Fruit fly (Drosophila melanogaster): ENCODE results near the gene CG32102.

Gene CG32102

DNA sequence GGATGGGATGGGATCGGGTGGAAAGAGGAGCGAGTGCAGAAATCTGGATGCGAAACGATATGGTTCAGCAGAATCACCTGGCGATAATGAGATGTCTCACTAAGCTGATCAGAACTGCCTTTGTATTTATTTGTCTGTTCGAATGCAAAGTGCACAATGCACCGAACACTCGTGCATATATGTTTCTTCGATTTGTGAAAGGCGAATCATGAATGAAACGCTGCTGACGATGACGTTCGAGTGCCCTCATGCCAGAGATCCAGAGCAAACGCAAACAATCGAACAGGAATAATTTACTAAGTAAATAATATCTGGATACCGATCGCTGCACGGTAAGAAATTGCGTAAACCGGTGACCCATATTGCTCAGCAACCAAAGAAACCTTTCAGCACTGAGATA, at the start of gene CG32102:
CG32102 (minus strand) TSS at position 101 of the 400 bp plus-strand sequence.
- TF ChIP-seq EcR (GFP tag; optimal IDR thresholded peaks at IDR 0.05) (no peak), usp (GFP tag; optimal IDR thresholded peaks at IDR 0.05) (no peak), psq (optimal IDR thresholded peaks at IDR 0.05) (no peak), pan (optimal IDR thresholded peaks at IDR 0.05) (no peak), Dll (optimal IDR thresholded peaks at IDR 0.05) (no peak), CG8478 (optimal IDR thresholded peaks at IDR 0.05) (no peak)

DNA sequence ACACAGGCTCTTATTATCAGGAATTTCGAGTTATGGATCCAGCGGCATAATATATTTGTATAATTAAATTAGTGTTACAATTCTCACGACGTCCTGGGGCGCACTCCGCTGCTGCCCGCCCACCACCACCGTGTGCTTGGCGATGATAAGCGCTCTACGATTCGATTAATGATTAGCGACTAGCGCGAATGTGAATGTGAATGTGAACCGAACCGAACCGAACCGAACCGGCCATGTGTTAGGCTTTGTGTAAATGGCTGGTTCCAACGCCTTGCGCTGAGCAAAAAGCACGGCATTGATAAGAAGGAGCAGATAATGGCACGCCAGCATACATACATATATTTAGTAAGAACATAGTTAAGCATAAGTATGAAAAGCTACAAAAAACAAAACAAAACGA, 49.7 kb upstream of the CG32102 start:
- TF ChIP-seq EcR (GFP tag; optimal IDR thresholded peaks at IDR 0.05) = no peak
- no peak for TF ChIP-seq usp (GFP tag; optimal IDR thresholded peaks at IDR 0.05)
- TF ChIP-seq psq (optimal IDR thresholded peaks at IDR 0.05) = no peak
- TF ChIP-seq Dll (optimal IDR thresholded peaks at IDR 0.05) = no peak
- no peak for TF ChIP-seq pan (optimal IDR thresholded peaks at IDR 0.05)
- TF ChIP-seq CG8478 (optimal IDR thresholded peaks at IDR 0.05) = no peak

DNA sequence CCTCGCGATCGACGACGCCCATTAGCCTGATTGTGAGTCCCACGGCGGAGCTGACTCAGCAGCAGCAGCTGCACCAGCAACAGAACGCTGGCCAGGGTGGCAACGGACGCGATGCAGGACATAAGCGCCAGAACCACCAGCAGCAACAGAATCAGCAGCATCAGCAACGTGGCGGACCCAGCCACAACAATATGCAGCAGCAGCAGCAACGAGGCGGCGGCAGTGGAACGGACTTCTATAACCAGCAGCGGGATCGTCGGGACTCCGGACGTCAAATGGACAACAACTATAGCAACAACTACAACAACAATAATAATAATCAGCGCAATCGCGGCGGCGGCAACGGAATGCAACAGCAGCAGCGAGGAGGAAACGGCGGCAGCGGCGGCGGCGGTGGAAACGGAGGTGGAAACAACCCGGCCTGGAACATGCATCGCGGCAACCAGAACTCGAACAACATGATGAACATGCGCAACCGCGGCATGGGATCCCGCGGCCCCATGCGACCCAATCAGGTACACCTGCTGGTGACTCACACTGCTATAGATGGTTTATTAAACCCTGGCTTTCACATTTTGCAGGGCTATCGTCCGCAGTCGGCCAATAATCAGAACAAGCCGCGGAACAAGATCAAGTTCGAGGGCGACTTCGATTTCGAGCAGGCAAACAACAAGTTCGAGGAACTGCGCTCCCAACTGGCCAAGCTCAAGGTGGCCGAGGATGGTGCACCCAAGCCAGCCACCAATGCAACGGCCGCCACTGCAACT, 48.0 kb upstream of the CG32102 start:
- TF ChIP-seq usp (GFP tag; optimal IDR thresholded peaks at IDR 0.05) = no peak
- no peak for TF ChIP-seq psq (optimal IDR thresholded peaks at IDR 0.05)
- no peak for TF ChIP-seq pan (optimal IDR thresholded peaks at IDR 0.05)
- TF ChIP-seq Dll (optimal IDR thresholded peaks at IDR 0.05) = no peak
- TF ChIP-seq CG8478 (optimal IDR thresholded peaks at IDR 0.05) = no peak
- no peak for TF ChIP-seq EcR (GFP tag; optimal IDR thresholded peaks at IDR 0.05)

DNA sequence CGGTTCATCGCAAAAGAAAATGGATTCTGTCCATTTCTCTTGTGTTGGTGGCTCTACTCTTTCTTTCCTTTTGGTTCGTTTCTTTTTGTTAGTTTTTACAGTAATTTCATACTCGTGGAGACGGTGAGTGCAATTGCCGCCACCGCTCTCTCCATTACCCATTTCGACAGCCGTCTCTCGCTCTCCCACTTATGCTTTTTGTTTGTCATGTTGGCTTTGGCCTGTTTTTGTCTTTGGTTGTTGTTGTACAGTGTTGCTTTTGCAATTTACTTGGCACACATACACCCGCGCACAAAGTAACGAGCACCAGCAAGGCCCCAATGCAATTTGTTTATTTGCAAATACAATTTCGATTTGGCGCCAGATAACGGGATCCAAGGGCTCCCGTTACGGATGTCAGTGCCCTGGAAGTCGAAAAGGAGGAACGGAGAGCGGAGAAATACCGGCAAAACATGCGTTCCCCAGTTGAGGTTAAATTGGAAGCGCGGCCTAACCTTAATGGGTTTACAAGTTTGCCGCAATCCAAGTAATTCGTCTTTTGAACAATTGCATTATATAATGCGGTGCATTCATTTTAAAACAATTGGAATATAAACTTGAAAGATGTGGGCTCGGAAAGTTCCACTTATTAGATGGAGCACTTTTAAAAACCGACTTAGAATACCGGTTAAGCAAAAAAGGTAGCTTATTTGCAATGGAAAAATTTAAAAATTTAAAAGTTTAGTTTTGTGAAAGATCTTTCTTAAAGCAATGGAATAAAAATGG, 46.3 kb upstream of the CG32102 start:
- TF ChIP-seq pan (optimal IDR thresholded peaks at IDR 0.05) (no peak), Dll (optimal IDR thresholded peaks at IDR 0.05) (peak; percentile 43)

DNA sequence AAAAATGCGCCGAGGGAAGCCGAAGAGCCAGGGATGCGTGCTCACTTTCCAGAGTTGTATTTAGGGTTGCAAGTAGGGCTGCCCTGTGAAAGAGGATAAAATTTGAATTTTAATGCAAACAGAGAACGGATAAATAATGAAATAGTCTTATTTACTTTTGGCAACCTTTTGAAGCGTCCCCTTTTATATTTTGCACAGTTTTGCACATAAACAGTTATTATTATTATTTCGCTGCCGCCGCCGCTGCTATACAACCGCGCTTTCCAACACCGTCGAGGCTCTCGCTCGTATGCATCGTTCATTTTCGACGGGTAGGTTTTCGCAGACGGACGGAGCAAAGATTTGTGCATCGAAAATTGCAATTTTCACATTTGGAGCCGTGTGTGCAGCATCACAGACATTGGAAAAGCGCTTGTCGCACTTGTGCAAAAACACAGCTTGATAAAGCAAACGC, 45.2 kb upstream of the CG32102 start, which contains the start of the genes sti and tral:
sti (minus strand) TSS at position 54 of the 454 bp plus-strand sequence.
tral (plus strand) TSS at position 298 of the 454 bp plus-strand sequence.
- TF ChIP-seq usp (GFP tag; optimal IDR thresholded peaks at IDR 0.05) (no peak), pan (optimal IDR thresholded peaks at IDR 0.05) (no peak), CG8478 (optimal IDR thresholded peaks at IDR 0.05) (no peak), EcR (GFP tag; optimal IDR thresholded peaks at IDR 0.05) (no peak), Dll (optimal IDR thresholded peaks at IDR 0.05) (no peak), psq (optimal IDR thresholded peaks at IDR 0.05) (no peak)

DNA sequence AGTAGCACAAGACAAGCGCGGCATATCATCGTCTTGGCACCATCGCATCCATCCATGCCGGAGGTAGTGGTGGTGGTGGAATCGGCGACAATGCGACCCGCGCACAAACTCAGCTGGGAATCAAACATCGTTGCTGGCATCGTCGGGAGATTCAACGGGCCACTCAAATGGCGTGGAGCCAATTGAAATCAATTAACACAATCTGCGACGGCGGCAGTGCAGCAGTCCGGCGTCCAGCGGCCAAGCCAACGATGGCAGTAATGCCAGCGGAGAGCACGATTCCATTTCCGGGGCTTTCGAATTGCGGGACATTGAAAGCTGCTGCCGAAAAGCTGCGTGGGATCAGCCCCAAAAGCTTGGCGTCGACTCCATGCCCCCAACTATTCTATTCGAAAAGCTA, 38.0 kb upstream of the CG32102 start, which contains the start of gene CG10654:
CG10654 (minus strand) TSS at position 270 of the 400 bp plus-strand sequence.
- TF ChIP-seq EcR (GFP tag; optimal IDR thresholded peaks at IDR 0.05) (no peak), pan (optimal IDR thresholded peaks at IDR 0.05) (no peak), Dll (optimal IDR thresholded peaks at IDR 0.05) (no peak), usp (GFP tag; optimal IDR thresholded peaks at IDR 0.05) (no peak), CG8478 (optimal IDR thresholded peaks at IDR 0.05) (no peak), psq (optimal IDR thresholded peaks at IDR 0.05) (no peak)

DNA sequence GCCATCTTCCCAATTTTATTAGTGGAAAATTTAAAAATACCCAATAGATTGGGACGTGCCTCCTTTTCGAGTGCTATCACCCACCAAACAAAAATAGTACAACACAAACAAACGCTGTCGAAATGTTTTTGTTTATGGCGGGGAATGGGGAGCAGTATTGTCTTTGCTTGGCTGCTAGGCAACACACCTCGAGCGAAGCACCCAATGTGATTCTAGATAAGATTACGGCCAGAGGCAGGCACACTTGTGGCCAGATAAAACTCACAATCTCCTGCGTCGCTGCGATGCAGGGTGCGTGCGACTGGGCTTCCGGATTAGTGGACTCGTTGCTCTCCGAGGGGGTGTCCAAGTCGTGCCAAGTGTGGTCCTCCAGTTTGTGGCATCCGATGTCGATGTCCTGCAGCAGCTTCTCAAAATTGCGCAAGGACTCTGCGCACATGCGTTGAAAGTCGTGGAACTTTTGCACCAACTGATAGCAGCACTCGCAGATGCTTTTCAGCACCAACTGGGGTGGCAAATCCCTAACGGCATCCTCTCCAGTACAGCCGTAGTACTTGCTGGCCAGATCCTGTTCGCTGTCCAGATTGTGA, 37.5 kb upstream of the CG32102 start:
- TF ChIP-seq CG8478 (optimal IDR thresholded peaks at IDR 0.05) (no peak), pan (optimal IDR thresholded peaks at IDR 0.05) (no peak), usp (GFP tag; optimal IDR thresholded peaks at IDR 0.05) (no peak), EcR (GFP tag; optimal IDR thresholded peaks at IDR 0.05) (no peak), psq (optimal IDR thresholded peaks at IDR 0.05) (no peak), Dll (optimal IDR thresholded peaks at IDR 0.05) (no peak)

DNA sequence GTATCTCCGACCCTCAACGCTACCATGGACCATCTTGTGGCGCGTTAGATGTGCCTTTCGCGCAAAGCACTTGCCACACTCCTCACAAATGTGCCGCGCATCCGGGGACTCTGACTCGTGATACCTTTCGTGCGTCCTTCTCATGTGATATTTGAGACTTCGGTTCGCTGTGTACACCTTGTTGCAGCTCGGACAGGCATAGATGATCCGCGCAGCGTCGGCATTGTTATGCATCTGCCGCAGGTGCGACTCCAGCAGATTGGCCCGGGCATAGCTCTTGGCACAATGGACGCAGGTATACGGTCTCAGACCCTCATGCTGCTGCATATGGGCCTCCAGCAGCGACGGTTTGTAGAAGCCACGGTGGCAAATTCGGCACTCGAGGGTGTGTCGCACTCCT, 36.4 kb upstream of the CG32102 start:
- TF ChIP-seq psq (optimal IDR thresholded peaks at IDR 0.05) (no peak), usp (GFP tag; optimal IDR thresholded peaks at IDR 0.05) (no peak), Dll (optimal IDR thresholded peaks at IDR 0.05) (no peak), CG8478 (optimal IDR thresholded peaks at IDR 0.05) (no peak), pan (optimal IDR thresholded peaks at IDR 0.05) (no peak), EcR (GFP tag; optimal IDR thresholded peaks at IDR 0.05) (no peak)

DNA sequence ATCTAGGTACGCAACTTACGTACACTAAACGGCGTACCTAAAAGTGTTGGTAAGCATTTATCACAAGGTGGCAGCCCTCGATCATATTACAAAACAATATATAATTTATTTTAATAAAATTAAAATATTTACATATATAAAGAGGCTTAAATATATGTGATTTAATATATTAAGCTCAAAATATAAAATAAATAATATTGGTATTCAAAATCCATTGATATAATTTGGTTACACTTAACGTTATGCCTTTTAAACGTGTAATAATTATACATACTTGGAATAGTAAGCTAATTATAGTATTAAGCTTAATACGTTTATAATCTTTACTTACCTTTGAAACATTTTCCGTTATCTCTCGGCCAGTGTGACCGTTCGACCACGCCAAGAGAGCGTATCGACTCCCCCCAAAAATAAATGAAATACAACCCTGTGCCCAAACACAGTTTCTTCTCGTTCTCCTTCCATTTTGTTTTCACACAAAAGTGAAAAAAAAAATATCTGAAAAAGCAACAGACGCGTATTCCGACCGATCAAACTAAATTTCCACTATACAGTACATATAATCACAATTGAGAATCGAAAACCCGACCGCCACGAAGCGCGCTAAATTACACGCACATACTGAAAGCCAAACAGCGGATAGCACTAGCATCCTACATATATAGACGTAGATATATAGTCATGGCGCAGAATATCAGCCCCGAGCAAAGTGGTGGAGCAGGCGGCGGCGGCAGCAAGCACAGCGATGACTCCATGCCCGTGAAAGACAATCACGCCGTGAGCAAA, 34.5 kb upstream of the CG32102 start, which contains the start of the genes CG10646 and vih:
CG10646 (minus strand) TSS at position 30 of the 786 bp plus-strand sequence.
vih (plus strand) TSS at position 428 of the 786 bp plus-strand sequence.
- TF ChIP-seq Dll (optimal IDR thresholded peaks at IDR 0.05) = no peak
- no peak for TF ChIP-seq psq (optimal IDR thresholded peaks at IDR 0.05)
- TF ChIP-seq pan (optimal IDR thresholded peaks at IDR 0.05) = no peak
- no peak for TF ChIP-seq CG8478 (optimal IDR thresholded peaks at IDR 0.05)
- no peak for TF ChIP-seq EcR (GFP tag; optimal IDR thresholded peaks at IDR 0.05)
- no peak for TF ChIP-seq usp (GFP tag; optimal IDR thresholded peaks at IDR 0.05)

DNA sequence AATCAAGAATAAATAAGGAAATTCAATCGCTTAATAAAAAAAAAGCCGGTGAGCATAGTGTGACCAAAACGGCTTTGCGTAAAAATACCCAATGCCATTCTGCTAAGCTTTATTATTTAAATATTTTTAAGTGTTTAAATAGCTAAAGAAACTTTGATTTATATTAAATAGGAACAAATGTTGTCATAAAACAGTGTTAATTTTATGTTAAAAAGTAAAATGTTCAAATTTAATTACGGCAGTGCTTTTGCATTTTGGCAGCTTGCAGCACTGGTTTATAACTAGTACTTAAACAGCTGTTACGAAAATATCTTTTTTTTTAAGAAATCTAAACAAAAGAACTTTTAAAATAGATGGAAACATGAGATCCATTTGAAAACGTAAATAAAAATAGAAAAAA, 31.7 kb upstream of the CG32102 start, which contains the start of the genes CG10638 and CG10681:
CG10638 (minus strand) TSS at position 63 of the 400 bp plus-strand sequence.
CG10681 (plus strand) TSS at position 265 of the 400 bp plus-strand sequence.
- TF ChIP-seq CG8478 (optimal IDR thresholded peaks at IDR 0.05) (no peak), Dll (optimal IDR thresholded peaks at IDR 0.05) (no peak), psq (optimal IDR thresholded peaks at IDR 0.05) (no peak), pan (optimal IDR thresholded peaks at IDR 0.05) (no peak), usp (GFP tag; optimal IDR thresholded peaks at IDR 0.05) (no peak), EcR (GFP tag; optimal IDR thresholded peaks at IDR 0.05) (no peak)
